Worm (Caenorhabditis elegans) whole organism, L4 larva: Measurements from ENCODE around the gene nhr-260.
A peak's percentile ranks its signal among the peaks of the same experiment; 100 is the strongest.

Experiments used
- attf-4 ChIP-seq: sonication (generic microtip); optimal IDR thresholded peaks from 3 replicates; lab custom pipeline; 2017; ENCODE audit warnings: missing biosample characterization, missing genetic modification characterization
- jun-1 ChIP-seq: fragments of 150-350 bp; optimal IDR thresholded peaks from 2 replicates; lab custom pipeline; 2014; ENCODE audit warnings: missing biosample characterization, missing genetic modification reagents, missing genetic modification characterization
- nhr-28 ChIP-seq: fragments of 150-350 bp; optimal IDR thresholded peaks from 2 replicates; lab custom pipeline; 2014; ENCODE audit warnings: missing biosample characterization, missing genetic modification characterization
- skn-1 ChIP-seq: fragments of 150-350 bp; optimal IDR thresholded peaks from 2 replicates; lab custom pipeline; 2014; ENCODE audit warnings: missing biosample characterization, missing genetic modification characterization
- zag-1 ChIP-seq: fragments of 150-350 bp; optimal IDR thresholded peaks from 2 replicates; lab custom pipeline; 2014; ENCODE audit warnings: missing biosample characterization, missing genetic modification characterization
- zip-11 ChIP-seq: fragments of 200-800 bp; sonication (Bioruptor generic); IDR thresholded peaks from 2 replicates; pipeline ENCODE4 v1.3.6; 2022; ENCODE audit warnings: missing genetic modification characterization, missing compliant biosample characterization
- ztf-11 ChIP-seq: fragments of 150-350 bp; optimal IDR thresholded peaks from 2 replicates; lab custom pipeline; 2014; ENCODE audit warnings: missing biosample characterization, missing genetic modification characterization

- TF ChIP-seq zag-1 (no peak), jun-1 (no peak), ztf-11 (tag; lab: Kevin White, UChicago) (no peak), attf-4 (no peak), skn-1 (tag; lab: Kevin White, UChicago) (no peak), nhr-28 (tag; lab: Kevin White, UChicago) (peak; percentile 18), zip-11 (GFP tag; lab: Robert Waterston, UW) (no peak)
These were observed 38.9 kb downstream of the nhr-260 start for ce11 chrV:1472569-1472968.
